Worm (Caenorhabditis elegans) whole organism, mixed stage, embryonic: ENCODE measurements around the gene Y32G9A.5.

Experiments used
- M03D4.4 ChIP-seq: sonication (generic microtip); optimal IDR thresholded peaks from 2 replicates; lab custom pipeline; 2017; ENCODE audit warnings: mild to moderate bottlenecking, missing genetic modification characterization, missing compliant biosample characterization
- bed-3 ChIP-seq: fragments of 200-800 bp; sonication (Bioruptor generic); optimal IDR thresholded peaks from 3 replicates; lab custom pipeline; 2018; ENCODE audit warnings: mild to moderate bottlenecking, missing genetic modification characterization, moderate library complexity, missing compliant biosample characterization
- blmp-1 ChIP-seq: fragments of 150-350 bp; optimal IDR thresholded peaks from 2 replicates; lab custom pipeline; 2014; ENCODE audit warnings: missing biosample characterization, missing genetic modification characterization
- ceh-39 ChIP-seq: fragments of 150-350 bp; optimal IDR thresholded peaks from 2 replicates; lab custom pipeline; 2014; ENCODE audit warnings: missing biosample characterization, missing genetic modification characterization
- ceh-43 ChIP-seq: fragments of 200-800 bp; sonication (Bioruptor generic); optimal IDR thresholded peaks from 2 replicates; lab custom pipeline; 2018; ENCODE audit warnings: mild to moderate bottlenecking, missing genetic modification characterization, moderate library complexity, missing compliant biosample characterization
- ceh-83 ChIP-seq: fragments of 200-800 bp; sonication (Bioruptor generic); optimal IDR thresholded peaks from 2 replicates; lab custom pipeline; 2018; ENCODE audit warnings: mild to moderate bottlenecking, missing genetic modification characterization, missing compliant biosample characterization
- ces-1 ChIP-seq: fragments of 150-350 bp; optimal IDR thresholded peaks from 2 replicates; lab custom pipeline; 2014; ENCODE audit warnings: missing biosample characterization, missing genetic modification reagents, missing genetic modification characterization
- cnd-1 ChIP-seq: fragments of 200-800 bp; sonication (Bioruptor generic); optimal IDR thresholded peaks from 2 replicates; lab custom pipeline; 2018; ENCODE audit warnings: mild to moderate bottlenecking, missing genetic modification characterization, missing compliant biosample characterization
- drap-1 ChIP-seq: fragments of 200-800 bp; sonication (Bioruptor generic); optimal IDR thresholded peaks from 3 replicates; lab custom pipeline; 2018; ENCODE audit warnings: mild to moderate bottlenecking, missing genetic modification characterization, missing compliant biosample characterization
- elt-1 ChIP-seq: sonication (generic microtip); optimal IDR thresholded peaks from 2 replicates; lab custom pipeline; 2017; ENCODE audit warnings: missing genetic modification characterization, mild to moderate bottlenecking, missing compliant biosample characterization, antibody characterized with exemption, moderate library complexity, borderline replicate concordance; ENCODE audit not compliant: insufficient read depth
- elt-3 ChIP-seq: fragments of 150-350 bp; optimal IDR thresholded peaks from 2 replicates; lab custom pipeline; 2014; ENCODE audit warnings: missing biosample characterization, missing genetic modification characterization
- flh-1 ChIP-seq: fragments of 200-800 bp; sonication (Bioruptor generic); optimal IDR thresholded peaks from 2 replicates; lab custom pipeline; 2018; ENCODE audit warnings: mild to moderate bottlenecking, missing genetic modification characterization, moderate library complexity, missing compliant biosample characterization
- ham-2 ChIP-seq: fragments of 200-800 bp; sonication (Bioruptor generic); optimal IDR thresholded peaks from 2 replicates; lab custom pipeline; 2018; ENCODE audit warnings: mild to moderate bottlenecking, missing genetic modification characterization, missing compliant biosample characterization
- hlh-1 ChIP-seq: fragments of 150-350 bp; optimal IDR thresholded peaks from 2 replicates; lab custom pipeline; 2014; ENCODE audit warnings: missing biosample characterization, missing genetic modification reagents, missing genetic modification characterization
- lin-32 ChIP-seq: fragments of 200-800 bp; sonication (Bioruptor generic); optimal IDR thresholded peaks from 2 replicates; lab custom pipeline; 2018; ENCODE audit warnings: mild to moderate bottlenecking, missing genetic modification characterization, missing compliant biosample characterization
- lsy-2 ChIP-seq: fragments of 150-350 bp; optimal IDR thresholded peaks from 2 replicates; lab custom pipeline; 2014; ENCODE audit warnings: missing biosample characterization, missing genetic modification characterization
- mab-5 ChIP-seq: fragments of 150-350 bp; optimal IDR thresholded peaks from 2 replicates; lab custom pipeline; 2014; ENCODE audit warnings: missing biosample characterization, missing genetic modification characterization
- mls-2 ChIP-seq: sonication (generic microtip); optimal IDR thresholded peaks from 2 replicates; lab custom pipeline; 2016; ENCODE audit warnings: mild to moderate bottlenecking, missing genetic modification characterization, moderate library complexity, missing compliant biosample characterization
- nhr-12 ChIP-seq: fragments of 150-350 bp; optimal IDR thresholded peaks from 2 replicates; lab custom pipeline; 2014; ENCODE audit warnings: missing biosample characterization, missing genetic modification characterization
- nhr-2 ChIP-seq: fragments of 150-350 bp; optimal IDR thresholded peaks from 2 replicates; lab custom pipeline; 2014; ENCODE audit warnings: missing biosample characterization, missing genetic modification characterization
- nhr-237 ChIP-seq: fragments of 150-350 bp; optimal IDR thresholded peaks from 2 replicates; lab custom pipeline; 2014; ENCODE audit warnings: missing biosample characterization, missing genetic modification characterization
- nhr-28 ChIP-seq: fragments of 150-350 bp; optimal IDR thresholded peaks from 2 replicates; lab custom pipeline; 2014; ENCODE audit warnings: missing biosample characterization, missing genetic modification characterization
- nhr-76 ChIP-seq: sonication (generic microtip); optimal IDR thresholded peaks from 2 replicates; lab custom pipeline; 2017; ENCODE audit warnings: missing biosample characterization, missing genetic modification characterization
- pha-4 ChIP-seq: fragments of 150-350 bp; optimal IDR thresholded peaks from 2 replicates; lab custom pipeline; 2018; ENCODE audit warnings: missing biosample characterization, missing genetic modification reagents, missing genetic modification characterization
- sem-2 ChIP-seq: fragments of 200-800 bp; sonication (Bioruptor generic); optimal IDR thresholded peaks from 2 replicates; lab custom pipeline; 2018; ENCODE audit warnings: mild to moderate bottlenecking, missing genetic modification characterization, missing compliant biosample characterization
- snpc-4 ChIP-seq: fragments of 150-350 bp; optimal IDR thresholded peaks from 2 replicates; lab custom pipeline; 2014; ENCODE audit warnings: missing biosample characterization, missing genetic modification characterization
- sptf-1 ChIP-seq: sonication (generic microtip); optimal IDR thresholded peaks from 2 replicates; lab custom pipeline; 2017; ENCODE audit warnings: mild to moderate bottlenecking, missing genetic modification characterization, moderate library complexity, missing compliant biosample characterization
- tbx-8 ChIP-seq: fragments of 200-800 bp; sonication (Bioruptor generic); optimal IDR thresholded peaks from 2 replicates; lab custom pipeline; 2018; ENCODE audit warnings: mild to moderate bottlenecking, missing genetic modification characterization, moderate library complexity, missing compliant biosample characterization
- unc-120 ChIP-seq: sonication (generic microtip); optimal IDR thresholded peaks from 2 replicates; lab custom pipeline; 2017; ENCODE audit warnings: missing genetic modification characterization, missing compliant biosample characterization; ENCODE audit not compliant: poor library complexity, severe bottlenecking
- unc-39 ChIP-seq: fragments of 150-350 bp; optimal IDR thresholded peaks from 2 replicates; lab custom pipeline; 2014; ENCODE audit warnings: missing biosample characterization, missing genetic modification characterization
- unc-62 ChIP-seq: fragments of 150-350 bp; optimal IDR thresholded peaks from 2 replicates; lab custom pipeline; 2014; ENCODE audit warnings: missing biosample characterization, missing genetic modification reagents, missing genetic modification characterization
- ztf-11 ChIP-seq: fragments of 150-350 bp; optimal IDR thresholded peaks from 2 replicates; lab custom pipeline; 2014; ENCODE audit warnings: missing biosample characterization, missing genetic modification characterization

Y32G9A.5 gene

ce11 chrV:1925487-1925886, 18.0 kb downstream of the Y32G9A.5 start, which contains the start of gene T06A1.1:
TSS of gene T06A1.1 (minus strand) at chrV:1925587.
- no peak for TF ChIP-seq snpc-4 (tag; lab: Kevin White, UChicago)
- TF ChIP-seq ceh-43: no peak
- TF ChIP-seq sptf-1 (tag; lab: Kevin White, UChicago): no peak
- no peak for TF ChIP-seq ceh-83 (GFP tag; lab: Kevin White, UChicago)
- no peak for TF ChIP-seq nhr-76
- no peak for TF ChIP-seq unc-39

- no peak for TF ChIP-seq pha-4 (tag; lab: Kevin White, UChicago)
- TF ChIP-seq ces-1 (GFP tag; lab: Kevin White, UChicago): no peak
- no peak for TF ChIP-seq sptf-1 (tag; lab: Kevin White, UChicago)
- no peak for TF ChIP-seq snpc-4 (tag; lab: Kevin White, UChicago)
- TF ChIP-seq cnd-1 (tag; lab: Kevin White, UChicago): no peak
- no peak for TF ChIP-seq tbx-8 (GFP tag; lab: Kevin White, UChicago)
- TF ChIP-seq ceh-83 (GFP tag; lab: Kevin White, UChicago): no peak
- no peak for TF ChIP-seq nhr-237 (tag; lab: Kevin White, UChicago)
- TF ChIP-seq M03D4.4: no peak
- TF ChIP-seq mab-5: no peak
- TF ChIP-seq lsy-2: no peak
- no peak for TF ChIP-seq unc-39
- TF ChIP-seq ham-2 (GFP tag; lab: Kevin White, UChicago): no peak
- no peak for TF ChIP-seq flh-1 (GFP tag; lab: Kevin White, UChicago)
- TF ChIP-seq ceh-39 (tag; lab: Kevin White, UChicago): no peak
- no peak for TF ChIP-seq ceh-43
- TF ChIP-seq blmp-1 (tag; lab: Kevin White, UChicago): no peak
- no peak for TF ChIP-seq nhr-12 (tag; lab: Kevin White, UChicago)
- no peak for TF ChIP-seq bed-3
- no peak for TF ChIP-seq unc-120 (tag; lab: Kevin White, UChicago)
Observed at ce11 chrV:1927015-1927414, 19.6 kb downstream of the Y32G9A.5 start, which contains the start of gene T06A1.5. TSS of gene T06A1.5 (plus strand) at chrV:1927223.

ce11 chrV:1928473-1928872, 21.0 kb downstream of the Y32G9A.5 start:
- no peak for TF ChIP-seq ham-2 (GFP tag; lab: Kevin White, UChicago)
- no peak for TF ChIP-seq pha-4 (tag; lab: Kevin White, UChicago)
- TF ChIP-seq bed-3: no peak
- no peak for TF ChIP-seq nhr-2 (tag; lab: Kevin White, UChicago)
- TF ChIP-seq unc-62 (GFP tag; lab: Kevin White, UChicago): no peak
- TF ChIP-seq elt-3 (tag; lab: Kevin White, UChicago): no peak
- TF ChIP-seq unc-120 (tag; lab: Kevin White, UChicago): no peak
- no peak for TF ChIP-seq sem-2 (GFP tag; lab: Kevin White, UChicago)
- TF ChIP-seq blmp-1 (tag; lab: Kevin White, UChicago): no peak
- TF ChIP-seq sptf-1 (tag; lab: Kevin White, UChicago): no peak
- TF ChIP-seq elt-1 (tag; lab: Kevin White, UChicago): no peak
- no peak for TF ChIP-seq cnd-1 (tag; lab: Kevin White, UChicago)
- TF ChIP-seq tbx-8 (GFP tag; lab: Kevin White, UChicago): no peak
- TF ChIP-seq unc-39: no peak

ce11 chrV:1935494-1935893, 28.0 kb downstream of the Y32G9A.5 start:
- TF ChIP-seq unc-39: no peak
- TF ChIP-seq snpc-4 (tag; lab: Kevin White, UChicago): no peak
- no peak for TF ChIP-seq mls-2 (tag; lab: Kevin White, UChicago)
- TF ChIP-seq pha-4 (tag; lab: Kevin White, UChicago): no peak
- no peak for TF ChIP-seq cnd-1 (tag; lab: Kevin White, UChicago)
- no peak for TF ChIP-seq ceh-39 (tag; lab: Kevin White, UChicago)
- TF ChIP-seq bed-3: no peak
- no peak for TF ChIP-seq ces-1 (GFP tag; lab: Kevin White, UChicago)
- TF ChIP-seq hlh-1 (tag; lab: Kevin White, UChicago): no peak
- TF ChIP-seq nhr-2 (tag; lab: Kevin White, UChicago): no peak
- TF ChIP-seq tbx-8 (GFP tag; lab: Kevin White, UChicago): no peak

ce11 chrV:1937963-1938362, 30.5 kb downstream of the Y32G9A.5 start, which contains the start of gene glb-25:
TSS of gene glb-25 (plus strand) at chrV:1938263.
- TF ChIP-seq mls-2 (tag; lab: Kevin White, UChicago) (no peak), unc-120 (tag; lab: Kevin White, UChicago) (no peak), lin-32 (no peak), drap-1 (no peak), nhr-28 (tag; lab: Kevin White, UChicago) (no peak), blmp-1 (tag; lab: Kevin White, UChicago) (no peak), pha-4 (tag; lab: Kevin White, UChicago) (no peak), ztf-11 (tag; lab: Kevin White, UChicago) (no peak)
